Worm (Caenorhabditis elegans): ENCODE measurements around the gene zhit-3.
A peak's percentile ranks its signal among the peaks of the same experiment; 100 is the strongest.

DNA sequence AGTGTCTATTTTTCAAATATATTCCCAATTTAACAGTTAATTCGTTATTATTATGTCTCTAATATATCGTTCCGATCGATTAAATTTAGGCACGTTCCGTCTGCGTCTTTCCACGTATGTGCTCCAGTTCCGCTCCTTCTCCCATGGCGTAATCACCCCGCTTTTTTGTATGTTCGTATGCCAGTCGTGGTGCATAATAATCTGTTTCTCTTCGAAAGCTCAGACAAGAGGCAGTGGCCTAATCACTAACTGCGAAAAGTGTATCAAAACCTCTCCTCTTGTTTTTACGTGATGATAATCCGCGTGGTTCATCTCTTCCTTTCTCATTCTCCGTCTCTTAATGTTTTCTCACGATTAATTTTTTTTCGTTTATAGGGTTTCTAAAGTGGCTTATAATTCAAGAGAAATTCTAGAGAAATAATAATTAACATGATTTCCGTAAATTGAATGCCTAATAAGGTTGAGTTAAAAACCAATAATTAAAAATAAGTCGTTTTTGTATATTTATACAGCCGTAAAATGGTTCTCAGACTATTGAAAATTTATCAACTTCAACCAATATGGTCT, 35.8 kb upstream of the zhit-3 start:
- TF ChIP-seq elt-1 (tag; optimal IDR thresholded peaks at IDR 0.05) (no peak), snpc-4 (tag; optimal IDR thresholded peaks at IDR 0.05) (no peak), jun-1 (tag; optimal IDR thresholded peaks at IDR 0.05) (no peak), nhr-28 (tag; optimal IDR thresholded peaks at IDR 0.05) (no peak), nhr-11 (tag; optimal IDR thresholded peaks at IDR 0.05) (no peak), ama-1 (optimal IDR thresholded peaks at IDR 0.05) (peak; percentile 75), ceh-82 (tag; optimal IDR thresholded peaks at IDR 0.05) (no peak), pqm-1 (tag; optimal IDR thresholded peaks at IDR 0.05) (no peak), ztf-11 (tag; optimal IDR thresholded peaks at IDR 0.05) (no peak), unc-39 (tag; optimal IDR thresholded peaks at IDR 0.05) (no peak), lsy-12 (tag; optimal IDR thresholded peaks at IDR 0.05) (no peak), elt-2 (tag; optimal IDR thresholded peaks at IDR 0.05) (no peak), skn-1 (tag; optimal IDR thresholded peaks at IDR 0.05) (no peak), nhr-12 (tag; optimal IDR thresholded peaks at IDR 0.05) (no peak)
